Worm (Caenorhabditis elegans) whole organism, young adult: Measurements from ENCODE around the gene nars-2.
A peak's percentile ranks its signal among the peaks of the same experiment; 100 is the strongest.

Source experiments
- dpl-1 ChIP-seq: fragments of 150-350 bp; optimal IDR thresholded peaks from 2 replicates; lab custom pipeline; 2014; ENCODE audit warnings: missing biosample characterization, missing genetic modification reagents, missing genetic modification characterization
- him-1 ChIP-seq: sonication (generic microtip); optimal IDR thresholded peaks from 2 replicates; lab custom pipeline; 2016; ENCODE audit warnings: missing genotype, missing genetic modification reagents, missing genetic modification characterization, missing compliant biosample characterization
- hrde-1 ChIP-seq: sonication (generic microtip); optimal IDR thresholded peaks from 2 replicates; lab custom pipeline; 2016; ENCODE audit warnings: missing genetic modification characterization, mild to moderate bottlenecking, missing compliant biosample characterization, moderate library complexity, missing genotype, missing genetic modification reagents, borderline replicate concordance
- madf-10 ChIP-seq: sonication (generic microtip); optimal IDR thresholded peaks from 2 replicates; lab custom pipeline; 2016; ENCODE audit warnings: mild to moderate bottlenecking, missing genetic modification characterization, missing compliant biosample characterization
- madf-6 ChIP-seq: fragments of 200-800 bp; sonication (Bioruptor generic); IDR thresholded peaks from 2 replicates; pipeline ENCODE4 v1.3.6; 2022; ENCODE audit warnings: missing genetic modification reagents, missing genetic modification characterization, missing compliant biosample characterization
- mxl-1 ChIP-seq: sonication (generic microtip); optimal IDR thresholded peaks from 2 replicates; lab custom pipeline; 2016; ENCODE audit warnings: missing genetic modification characterization, missing compliant biosample characterization
- nfya-1 ChIP-seq: sonication (generic microtip); optimal IDR thresholded peaks from 2 replicates; lab custom pipeline; 2017; ENCODE audit warnings: antibody characterized with exemption, missing compliant biosample characterization, missing genetic modification characterization, borderline replicate concordance; ENCODE audit not compliant: insufficient read depth
- rcor-1 ChIP-seq: fragments of 200-800 bp; sonication (Bioruptor generic); IDR thresholded peaks from 2 replicates; pipeline ENCODE4 v1.3.6; 2022; ENCODE audit warnings: missing genetic modification reagents, missing genetic modification characterization, missing compliant biosample characterization
- sea-2 ChIP-seq: fragments of 200-800 bp; sonication (Bioruptor generic); IDR thresholded peaks from 2 replicates; pipeline ENCODE4 v1.3.6; 2022; ENCODE audit warnings: missing genetic modification characterization, missing compliant biosample characterization
- snpc-4 ChIP-seq, 5 experiments: fragments of 150-350 bp in 1 of 5; sonication (generic microtip) in 4 of 5; optimal IDR thresholded peaks; 2 replicates each; lab custom pipeline; 2014 to 2018; ENCODE audit warnings: missing genetic modification characterization in 5 of 5, missing biosample characterization in 3 of 5, antibody characterized with exemption in 2 of 5, mild to moderate bottlenecking in 2 of 5, missing compliant biosample characterization in 2 of 5, missing genotype in 2 of 5, moderate library complexity in 2 of 5, missing genetic modification reagents in 1 of 5

DNA sequence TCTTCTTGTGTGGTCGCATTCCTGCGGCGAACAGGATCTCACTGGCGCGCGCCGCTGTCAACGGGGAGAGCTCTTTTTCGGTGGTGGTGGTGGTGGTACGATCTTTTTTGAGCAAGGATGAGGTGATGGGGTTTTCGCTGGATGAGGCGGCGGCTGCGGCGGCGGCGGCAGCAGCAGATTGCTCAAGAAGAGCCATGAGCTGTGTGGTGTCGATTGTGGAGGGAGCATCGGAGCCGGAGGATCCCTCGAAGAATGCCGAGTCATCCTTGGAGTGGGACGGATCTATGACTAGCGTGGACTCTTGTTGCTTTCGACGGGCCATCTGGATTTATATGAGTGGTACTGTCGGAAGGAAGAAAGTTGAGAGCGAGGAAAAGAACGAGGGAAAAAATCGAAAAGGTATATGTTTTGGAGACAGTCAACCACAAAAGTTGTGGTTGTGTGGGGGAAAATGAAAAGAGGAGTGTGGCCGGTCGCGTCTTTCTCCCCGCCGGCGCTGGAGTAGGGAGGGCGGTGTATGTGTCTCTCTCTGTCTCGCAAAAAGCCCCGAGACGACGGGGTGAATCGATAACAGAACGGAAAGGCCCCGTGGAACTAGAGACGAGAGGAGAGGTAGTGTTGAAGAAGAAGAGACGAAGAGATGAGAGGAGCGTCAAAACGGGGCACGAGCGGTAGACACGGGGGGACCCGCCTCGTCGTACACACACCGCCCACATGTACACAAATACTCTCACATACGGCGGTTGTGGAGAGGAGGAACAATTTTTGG, 33.9 kb downstream of the nars-2 start:
- TF ChIP-seq him-1 (tag; lab: Kevin White, UChicago) = no peak
- TF ChIP-seq madf-10 (tag; lab: Kevin White, UChicago) = no peak
- TF ChIP-seq snpc-4 (GFP tag; optimal IDR thresholded peaks at IDR 0.05; lab: Kevin White, UChicago) = no peak
- TF ChIP-seq snpc-4 (tag; optimal IDR thresholded peaks at IDR 0.05; lab: Kevin White, UChicago) = peak in 2 of 4 experiments; percentile 2 to 42
- no peak for TF ChIP-seq rcor-1 (GFP tag; lab: Robert Waterston, UW)
- no peak; the same call in none of the 2 replicates for TF ChIP-seq madf-6 (GFP tag; lab: Robert Waterston, UW)
- no peak for TF ChIP-seq hrde-1 (tag; lab: Kevin White, UChicago)
- TF ChIP-seq nfya-1 (tag; lab: Kevin White, UChicago) = no peak
- TF ChIP-seq dpl-1 = no peak
- no peak for TF ChIP-seq mxl-1 (tag; lab: Kevin White, UChicago)
- TF ChIP-seq sea-2 (GFP tag; lab: Robert Waterston, UW) = no peak
